Worm (Caenorhabditis elegans) whole organism, L2 larva: ENCODE data around the gene srg-11.

Experiments
- ZK546.5 ChIP-seq: sonication (generic microtip); optimal IDR thresholded peaks from 2 replicates; lab custom pipeline; 2017; ENCODE audit warnings: missing biosample characterization, missing genetic modification characterization
- alr-1 ChIP-seq: fragments of 150-350 bp; optimal IDR thresholded peaks from 2 replicates; lab custom pipeline; 2014; ENCODE audit warnings: missing biosample characterization, missing genetic modification characterization
- ceh-82 ChIP-seq: fragments of 150-350 bp; optimal IDR thresholded peaks from 2 replicates; lab custom pipeline; 2014; ENCODE audit warnings: missing biosample characterization, missing genetic modification characterization
- crh-2 ChIP-seq: sonication (generic microtip); optimal IDR thresholded peaks from 2 replicates; lab custom pipeline; 2017; ENCODE audit warnings: missing biosample characterization, missing genetic modification characterization
- elt-1 ChIP-seq: fragments of 150-350 bp; optimal IDR thresholded peaks from 2 replicates; lab custom pipeline; 2014; ENCODE audit warnings: missing biosample characterization, missing genetic modification characterization
- fos-1 ChIP-seq: fragments of 150-350 bp; optimal IDR thresholded peaks from 2 replicates; lab custom pipeline; 2014; ENCODE audit warnings: missing biosample characterization, missing genetic modification characterization
- gmeb-1 ChIP-seq: fragments of 150-350 bp; optimal IDR thresholded peaks from 2 replicates; lab custom pipeline; 2014; ENCODE audit warnings: missing biosample characterization, missing genetic modification characterization
- mdl-1 ChIP-seq, 2 experiments: fragments of 150-350 bp in 1 of 2; sonication (generic microtip) in 1 of 2; optimal IDR thresholded peaks; 2 replicates each; lab custom pipeline; 2017; ENCODE audit warnings: missing biosample characterization in 2 of 2, missing genetic modification characterization in 2 of 2
- nhr-12 ChIP-seq: fragments of 150-350 bp; optimal IDR thresholded peaks from 2 replicates; lab custom pipeline; 2014; ENCODE audit warnings: missing biosample characterization, missing genetic modification characterization
- nhr-6 ChIP-seq: fragments of 150-350 bp; optimal IDR thresholded peaks from 2 replicates; lab custom pipeline; 2014; ENCODE audit warnings: missing biosample characterization, missing genetic modification characterization
- nhr-77 ChIP-seq: fragments of 150-350 bp; optimal IDR thresholded peaks from 2 replicates; lab custom pipeline; 2014; ENCODE audit warnings: missing biosample characterization, missing genetic modification characterization
- sem-4 ChIP-seq: fragments of 150-350 bp; optimal IDR thresholded peaks from 2 replicates; lab custom pipeline; 2014; ENCODE audit warnings: missing biosample characterization, missing genetic modification reagents, missing genetic modification characterization
- sma-3 ChIP-seq: sonication (generic microtip); optimal IDR thresholded peaks from 2 replicates; lab custom pipeline; 2016; ENCODE audit warnings: missing genetic modification reagents, missing genetic modification characterization, missing compliant biosample characterization

ce11 chrIII:4649363-4649768 lies 30.4 kb upstream of the srg-11 start:
- TF ChIP-seq ceh-82 (tag; lab: Kevin White, UChicago) (peak; percentile 39), ZK546.5 (no peak), sem-4 (tag; lab: Kevin White, UChicago) (peak; percentile 95), gmeb-1 (tag; lab: Kevin White, UChicago) (peak; percentile 81), alr-1 (tag; lab: Kevin White, UChicago) (no peak), fos-1 (tag; lab: Kevin White, UChicago) (peak; percentile 98), nhr-12 (peak; percentile 13), sma-3 (peak; percentile 97), nhr-77 (tag; lab: Kevin White, UChicago) (no peak), nhr-6 (tag; lab: Kevin White, UChicago) (peak; percentile 88), crh-2 (peak; percentile 92), mdl-1 (tag; optimal IDR thresholded peaks at IDR 0.05; lab: Kevin White, UChicago) (peak; percentile 99), elt-1 (tag; lab: Kevin White, UChicago) (no peak)
